Fruit fly (Drosophila melanogaster) whole organism, embryonic: ENCODE results near the gene Snx21.

Source experiments
- Bteb2 ChIP-seq: fragments of 200-800 bp; sonication (Bioruptor generic); optimal IDR thresholded peaks from 2 replicates; lab custom pipeline; 2016; ENCODE audit warnings: missing biosample characterization, missing genetic modification characterization
- CG10147 ChIP-seq: fragments of 200-800 bp; sonication (Bioruptor generic); optimal IDR thresholded peaks from 2 replicates; lab custom pipeline; 2019; ENCODE audit warnings: missing biosample characterization, mild to moderate bottlenecking, missing genetic modification characterization, moderate library complexity
- CG10209 ChIP-seq: fragments of 200-800 bp; sonication (Bioruptor generic); optimal IDR thresholded peaks from 3 replicates; lab custom pipeline; 2017; ENCODE audit warnings: missing biosample characterization, mild to moderate bottlenecking, missing genetic modification characterization, missing genetic modification reagents
- CG10321 ChIP-seq: fragments of 200-800 bp; sonication (Bioruptor generic); IDR thresholded peaks from 2 replicates; pipeline ENCODE4 v1.3.6; 2022; ENCODE audit warnings: missing biosample characterization, missing genetic modification characterization
- CG13894 ChIP-seq: fragments of 200-800 bp; sonication (Bioruptor generic); optimal IDR thresholded peaks from 3 replicates; lab custom pipeline; 2018; ENCODE audit warnings: missing biosample characterization, mild to moderate bottlenecking, missing genetic modification characterization, moderate library complexity
- CG16815 ChIP-seq: fragments of 200-800 bp; sonication (Bioruptor generic); optimal IDR thresholded peaks from 3 replicates; lab custom pipeline; 2017; ENCODE audit warnings: missing biosample characterization, mild to moderate bottlenecking, missing genetic modification characterization
- CG16863 ChIP-seq: fragments of 200-800 bp; sonication (Bioruptor generic); optimal IDR thresholded peaks from 3 replicates; lab custom pipeline; 2016; ENCODE audit warnings: missing biosample characterization, missing genetic modification characterization
- CG18476 ChIP-seq: fragments of 200-800 bp; sonication (Bioruptor generic); optimal IDR thresholded peaks from 2 replicates; lab custom pipeline; 2016; ENCODE audit warnings: missing biosample characterization, mild to moderate bottlenecking, missing genetic modification characterization
- CG18764 ChIP-seq: fragments of 200-800 bp; sonication (Bioruptor generic); optimal IDR thresholded peaks from 3 replicates; lab custom pipeline; 2016; ENCODE audit warnings: missing biosample characterization, missing genetic modification characterization
- CG2199 ChIP-seq: fragments of 200-800 bp; sonication (Bioruptor generic); IDR thresholded peaks from 3 replicates; pipeline ENCODE4 v1.3.6; 2022; ENCODE audit warnings: missing biosample characterization, missing genetic modification characterization
- CG2889 ChIP-seq: fragments of 200-800 bp; sonication (Bioruptor generic); IDR thresholded peaks from 3 replicates; pipeline ENCODE4 v1.3.6; 2022; ENCODE audit warnings: missing biosample characterization, missing genetic modification characterization
- CG31365 ChIP-seq: fragments of 200-800 bp; sonication (Bioruptor generic); optimal IDR thresholded peaks from 2 replicates; lab custom pipeline; 2018; ENCODE audit warnings: missing biosample characterization, mild to moderate bottlenecking, missing genetic modification characterization
- CG3163 ChIP-seq: fragments of 200-800 bp; sonication (Bioruptor generic); optimal IDR thresholded peaks from 3 replicates; lab custom pipeline; 2016; ENCODE audit warnings: missing biosample characterization, missing genetic modification characterization
- CG42726 ChIP-seq: fragments of 200-800 bp; sonication (Bioruptor generic); IDR thresholded peaks from 2 replicates; pipeline ENCODE4 v1.3.6; 2022; ENCODE audit warnings: missing biosample characterization, missing genetic modification characterization; ENCODE audit not compliant: partially characterized antibody
- CG4328 ChIP-seq: fragments of 200-800 bp; sonication (Bioruptor generic); optimal IDR thresholded peaks from 3 replicates; lab custom pipeline; 2017; ENCODE audit warnings: missing biosample characterization, missing genetic modification reagents, missing genetic modification characterization
- CG5180 ChIP-seq: fragments of 200-800 bp; sonication (Bioruptor generic); optimal IDR thresholded peaks from 3 replicates; lab custom pipeline; 2017; ENCODE audit warnings: missing biosample characterization, missing genetic modification characterization, mild to moderate bottlenecking, moderate library complexity, missing genetic modification reagents
- CG5953 ChIP-seq: fragments of 200-800 bp; sonication (Bioruptor generic); IDR thresholded peaks from 2 replicates; pipeline ENCODE4 v1.3.6; 2022; ENCODE audit warnings: missing biosample characterization, missing genetic modification characterization
- CG6254 ChIP-seq: fragments of 200-800 bp; sonication (Bioruptor generic); optimal IDR thresholded peaks from 3 replicates; lab custom pipeline; 2017; ENCODE audit warnings: mild to moderate bottlenecking, missing biosample characterization, missing genetic modification reagents, missing genetic modification characterization
- CG6791 ChIP-seq: fragments of 200-800 bp; sonication (Bioruptor generic); IDR thresholded peaks from 3 replicates; pipeline ENCODE4 v1.3.6; 2022; ENCODE audit warnings: missing biosample characterization, missing genetic modification characterization; ENCODE audit not compliant: partially characterized antibody
- CG8290 ChIP-seq, 3 experiments: fragments of 200-800 bp; sonication (Bioruptor generic); optimal IDR thresholded peaks; 2 replicates each; lab custom pipeline; 2016 to 2019; ENCODE audit warnings: missing biosample characterization in 3 of 3, missing genetic modification characterization in 3 of 3, mild to moderate bottlenecking in 2 of 3, moderate library complexity in 1 of 3
- CG8478 ChIP-seq: fragments of >200 bp; optimal IDR thresholded peaks from 2 replicates; lab custom pipeline; 2018
- CG9727 ChIP-seq: fragments of 200-800 bp; sonication (Bioruptor generic); optimal IDR thresholded peaks from 3 replicates; lab custom pipeline; 2017; ENCODE audit warnings: missing biosample characterization, mild to moderate bottlenecking, missing genetic modification characterization
- CG9797 ChIP-seq: fragments of 200-800 bp; sonication (Bioruptor generic); optimal IDR thresholded peaks from 3 replicates; lab custom pipeline; 2018; ENCODE audit warnings: missing biosample characterization, mild to moderate bottlenecking, missing genetic modification characterization
- Drgx ChIP-seq: fragments of 200-800 bp; sonication (Bioruptor generic); IDR thresholded peaks from 2 replicates; pipeline ENCODE4 v1.3.6; 2022; ENCODE audit warnings: missing biosample characterization, missing genetic modification characterization
- Fer1 ChIP-seq: fragments of 200-800 bp; sonication (Bioruptor generic); optimal IDR thresholded peaks from 2 replicates; lab custom pipeline; 2017; ENCODE audit warnings: missing biosample characterization, mild to moderate bottlenecking, missing genetic modification characterization
- HLH54F ChIP-seq: fragments of 200-800 bp; sonication (Bioruptor generic); optimal IDR thresholded peaks from 3 replicates; lab custom pipeline; 2016; ENCODE audit warnings: missing biosample characterization, missing genetic modification characterization
- Hand ChIP-seq: fragments of 200-800 bp; sonication (Bioruptor generic); optimal IDR thresholded peaks from 2 replicates; lab custom pipeline; 2017; ENCODE audit warnings: mild to moderate bottlenecking, missing biosample characterization, missing genetic modification reagents, missing genetic modification characterization
- Hr51 ChIP-seq, 2 experiments: fragments of 200-800 bp; sonication (Bioruptor generic); optimal IDR thresholded peaks; 2 replicates in 1 of 2; 3 replicates in 1 of 2; lab custom pipeline; 2016 to 2018; ENCODE audit warnings: missing biosample characterization in 2 of 2, missing genetic modification characterization in 2 of 2, mild to moderate bottlenecking in 1 of 2, moderate library complexity in 1 of 2
- Hsf ChIP-seq: fragments of 200-800 bp; sonication (Bioruptor generic); optimal IDR thresholded peaks from 3 replicates; lab custom pipeline; 2016; ENCODE audit warnings: missing biosample characterization, missing genetic modification characterization
- Jarid2 ChIP-seq: fragments of 200-800 bp; sonication (Bioruptor generic); optimal IDR thresholded peaks from 3 replicates; lab custom pipeline; 2017; ENCODE audit warnings: mild to moderate bottlenecking, missing biosample characterization, missing genetic modification reagents, missing genetic modification characterization
- Kr ChIP-seq: fragments of 200-800 bp; sonication (Bioruptor generic); optimal IDR thresholded peaks from 2 replicates; lab custom pipeline; 2017; ENCODE audit warnings: missing biosample characterization, mild to moderate bottlenecking, missing genetic modification characterization
- Meics ChIP-seq: fragments of 200-800 bp; sonication (Bioruptor generic); optimal IDR thresholded peaks from 2 replicates; lab custom pipeline; 2017; ENCODE audit warnings: missing biosample characterization, mild to moderate bottlenecking, missing genetic modification characterization
- Neu2 ChIP-seq: fragments of 200-800 bp; sonication (Bioruptor generic); optimal IDR thresholded peaks from 3 replicates; lab custom pipeline; 2016; ENCODE audit warnings: missing biosample characterization, missing genetic modification characterization, borderline replicate concordance
- Sox100B ChIP-seq: fragments of 200-800 bp; sonication (Bioruptor generic); optimal IDR thresholded peaks from 3 replicates; lab custom pipeline; 2018; ENCODE audit warnings: missing biosample characterization, mild to moderate bottlenecking, missing genetic modification characterization
- ap ChIP-seq: fragments of 200-800 bp; sonication (Bioruptor generic); IDR thresholded peaks from 2 replicates; pipeline ENCODE4 v1.3.6; 2022; ENCODE audit warnings: missing biosample characterization, missing genetic modification characterization
- dimm ChIP-seq: fragments of 200-800 bp; sonication (Bioruptor generic); IDR thresholded peaks from 2 replicates; pipeline ENCODE4 v1.3.6; 2022; ENCODE audit warnings: missing biosample characterization, missing genetic modification characterization
- ems ChIP-seq: fragments of 200-800 bp; sonication (Bioruptor generic); optimal IDR thresholded peaks from 3 replicates; lab custom pipeline; 2016; ENCODE audit warnings: missing biosample characterization, missing genetic modification characterization
- exex ChIP-seq: fragments of 200-800 bp; sonication (Bioruptor generic); optimal IDR thresholded peaks from 4 replicates; lab custom pipeline; 2018; ENCODE audit warnings: missing biosample characterization, mild to moderate bottlenecking, missing genetic modification characterization, moderate library complexity
- ham ChIP-seq: fragments of 200-800 bp; sonication (Bioruptor generic); IDR thresholded peaks from 2 replicates; pipeline ENCODE4 v1.3.6; 2022; ENCODE audit warnings: missing biosample characterization, missing genetic modification characterization
- her ChIP-seq: fragments of 200-800 bp; sonication (Bioruptor generic); optimal IDR thresholded peaks from 2 replicates; lab custom pipeline; 2016; ENCODE audit warnings: missing biosample characterization, missing genetic modification characterization
- ind ChIP-seq: fragments of 200-800 bp; sonication (Bioruptor generic); optimal IDR thresholded peaks from 3 replicates; lab custom pipeline; 2016; ENCODE audit warnings: missing biosample characterization, missing genetic modification characterization
- lilli ChIP-seq: fragments of 200-800 bp; sonication (Bioruptor generic); optimal IDR thresholded peaks from 3 replicates; lab custom pipeline; 2016; ENCODE audit warnings: missing biosample characterization, missing genetic modification characterization
- nmo ChIP-seq: fragments of 200-800 bp; sonication (Bioruptor generic); optimal IDR thresholded peaks from 2 replicates; lab custom pipeline; 2018; ENCODE audit warnings: missing biosample characterization, mild to moderate bottlenecking, missing genetic modification characterization, moderate library complexity
- pb ChIP-seq: fragments of 200-800 bp; sonication (Bioruptor generic); optimal IDR thresholded peaks from 3 replicates; lab custom pipeline; 2016; ENCODE audit warnings: missing biosample characterization, missing genetic modification characterization
- peb ChIP-seq: fragments of 200-800 bp; sonication (Bioruptor generic); IDR thresholded peaks from 2 replicates; pipeline ENCODE4 v1.3.6; 2022; ENCODE audit warnings: missing biosample characterization, missing genetic modification characterization
- row ChIP-seq: fragments of 200-800 bp; sonication (Bioruptor generic); IDR thresholded peaks from 3 replicates; pipeline ENCODE4 v1.3.6; 2022; ENCODE audit warnings: missing biosample characterization, missing genetic modification characterization
- sim ChIP-seq: fragments of 200-800 bp; sonication (Bioruptor generic); IDR thresholded peaks from 2 replicates; pipeline ENCODE4 v1.3.6; 2022; ENCODE audit warnings: missing biosample characterization, missing genetic modification characterization
- sna ChIP-seq: fragments of 200-800 bp; sonication (Bioruptor generic); IDR thresholded peaks from 2 replicates; pipeline ENCODE4 v1.3.6; 2022; ENCODE audit warnings: missing biosample characterization, missing genetic modification characterization; ENCODE audit not compliant: partially characterized antibody
- sqz ChIP-seq: fragments of 200-800 bp; sonication (Bioruptor generic); optimal IDR thresholded peaks from 3 replicates; lab custom pipeline; 2018; ENCODE audit warnings: missing biosample characterization, mild to moderate bottlenecking, missing genetic modification characterization

Gene Snx21

DNA sequence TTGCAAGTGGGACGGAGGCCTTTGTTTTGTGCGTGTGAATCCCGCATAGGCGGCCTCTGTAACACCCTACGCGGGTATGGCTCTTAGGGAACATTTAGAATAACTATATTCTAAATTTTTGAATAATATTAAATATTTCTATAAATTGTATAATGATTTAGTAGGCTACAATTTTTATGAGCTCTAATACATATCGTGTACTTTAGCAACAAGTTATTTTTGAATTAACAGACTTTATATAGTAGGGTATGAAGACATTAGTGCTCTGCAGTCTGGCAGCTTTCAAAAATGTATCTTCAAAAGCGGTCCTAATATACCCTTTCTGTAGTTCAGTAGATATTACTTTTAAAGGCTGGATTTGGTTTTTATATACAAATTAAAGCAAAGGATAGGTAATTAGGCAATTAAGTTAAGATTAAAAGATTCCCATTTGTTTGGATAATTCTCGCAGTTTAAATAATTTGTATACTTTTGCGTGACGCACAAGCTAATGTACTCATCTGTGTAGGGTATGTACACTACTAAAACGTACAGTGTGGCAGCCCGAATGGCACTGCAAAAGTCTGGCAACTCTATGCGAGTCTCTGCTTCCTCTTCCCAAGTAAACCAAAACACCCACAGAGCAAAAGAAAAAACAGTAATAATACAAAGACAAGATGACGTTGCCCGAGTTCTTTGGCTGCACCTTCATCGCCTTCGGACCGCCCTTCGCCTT lies at the start of gene Snx21, which contains the start of gene aph-1 (continued):
- TF ChIP-seq peb (GFP tag; lab: Robert Waterston, UW), result peak; percentile 81
- peak; percentile 90 for TF ChIP-seq CG16815 (GFP tag; lab: Kevin White, UChicago)
- TF ChIP-seq Drgx (GFP tag; lab: Robert Waterston, UW), result peak; percentile 79
- 0 out of 3 replicates have a peak, but pooled peaks have one; percentile 59 for TF ChIP-seq CG2199
- no peak for TF ChIP-seq CG6791 (GFP tag; lab: Robert Waterston, UW)
- peak; percentile 82 for TF ChIP-seq CG18764 (GFP tag; lab: Kevin White, UChicago)
- TF ChIP-seq CG10147, result peak; percentile 91
- TF ChIP-seq CG5180 (GFP tag; lab: Kevin White, UChicago), result peak; percentile 74
- no peak for TF ChIP-seq Kr (GFP tag; lab: Kevin White, UChicago)
- peak; percentile 67 for TF ChIP-seq ham
- TF ChIP-seq CG2889 (GFP tag; lab: Robert Waterston, UW), result peak; percentile 76
- no peak for TF ChIP-seq CG8478 (lab: Kevin White, UChicago)
- peak; percentile 86 for TF ChIP-seq CG18476 (GFP tag; lab: Kevin White, UChicago)
- no peak for TF ChIP-seq sna (GFP tag; lab: Robert Waterston, UW)
- peak; percentile 56 for TF ChIP-seq CG5953 (GFP tag; lab: Robert Waterston, UW)
- TF ChIP-seq ems (GFP tag; lab: Kevin White, UChicago), result peak; percentile 85
- TF ChIP-seq nmo (GFP tag; lab: Kevin White, UChicago), result peak; percentile 95
- peak; percentile 55 for TF ChIP-seq CG31365 (tag; lab: Kevin White, UChicago)
- no peak for TF ChIP-seq dimm
- peak; percentile 92 for TF ChIP-seq lilli (GFP tag; lab: Kevin White, UChicago)
- peak; percentile 77 for TF ChIP-seq exex (tag; lab: Kevin White, UChicago)
- peak; percentile 85 for TF ChIP-seq CG16863 (GFP tag; lab: Kevin White, UChicago)
- TF ChIP-seq CG3163 (GFP tag; lab: Kevin White, UChicago), result peak; percentile 69
- peak; percentile 93 for TF ChIP-seq Sox100B (GFP tag; lab: Kevin White, UChicago)
- TF ChIP-seq HLH54F (GFP tag; lab: Kevin White, UChicago), result peak; percentile 93
- peak; percentile 88 for TF ChIP-seq Hand (GFP tag; lab: Kevin White, UChicago)
- TF ChIP-seq row (GFP tag; lab: Robert Waterston, UW), result peak; percentile 100
- TF ChIP-seq her, result peak; percentile 82
- peak; percentile 61 for TF ChIP-seq CG10321 (GFP tag; lab: Robert Waterston, UW)
- TF ChIP-seq sqz (GFP tag; lab: Kevin White, UChicago), result peak; percentile 92
- TF ChIP-seq ind, result peak; percentile 93
- TF ChIP-seq Hsf (GFP tag; lab: Kevin White, UChicago), result peak; percentile 87
- peak; percentile 92 for TF ChIP-seq CG9727
- peak; percentile 93 for TF ChIP-seq Meics
- peak; percentile 62; the same call in 1 of the 2 replicates for TF ChIP-seq sim (GFP tag; lab: Robert Waterston, UW)
- TF ChIP-seq Jarid2 (GFP tag; lab: Kevin White, UChicago), result peak; percentile 63
- no peak for TF ChIP-seq CG42726 (GFP tag; lab: Robert Waterston, UW)
- TF ChIP-seq CG4328, result peak; percentile 93
- TF ChIP-seq CG6254 (GFP tag; lab: Kevin White, UChicago), result peak; percentile 84
- peak; percentile 74 for TF ChIP-seq pb (GFP tag; lab: Kevin White, UChicago)
- TF ChIP-seq CG9797 (GFP tag; lab: Kevin White, UChicago), result peak; percentile 13
- TF ChIP-seq CG8290 (GFP tag; optimal IDR thresholded peaks at IDR 0.05; lab: Kevin White, UChicago), result peak; percentile 77
- TF ChIP-seq CG8290 (tag; optimal IDR thresholded peaks at IDR 0.05; lab: Kevin White, UChicago), result peak; percentile 26 to 61
- peak; percentile 93 for TF ChIP-seq Fer1 (GFP tag; lab: Kevin White, UChicago)
- TF ChIP-seq Neu2 (GFP tag; lab: Kevin White, UChicago), result peak; percentile 71
- peak; percentile 90 to 95 for TF ChIP-seq Hr51 (GFP tag; optimal IDR thresholded peaks at IDR 0.05; lab: Kevin White, UChicago)
- TF ChIP-seq ap, result peak; percentile 63
- TF ChIP-seq CG13894 (tag; lab: Kevin White, UChicago), result peak; percentile 92
- TF ChIP-seq CG10209 (GFP tag; lab: Kevin White, UChicago), result peak; percentile 92
- TF ChIP-seq Bteb2, result peak; percentile 79
